Fruit fly (Drosophila melanogaster): ENCODE data around the gene Six4.
A peak's percentile ranks its signal among the peaks of the same experiment; 100 is the strongest.

The Six4 gene

dm6 chr3L:20784812-20785671, 7.5 kb downstream of the Six4 start (continued):
- TF ChIP-seq Rfx (GFP tag; IDR thresholded peaks at IDR 0.05) (peak; percentile 33; the same call in 1 of the 2 replicates), CG10654 (GFP tag; optimal IDR thresholded peaks at IDR 0.05) (no peak), CG31365 (tag; optimal IDR thresholded peaks at IDR 0.05) (no peak), dimm (GFP tag; IDR thresholded peaks at IDR 0.05) (no peak), CG30403 (GFP tag; optimal IDR thresholded peaks at IDR 0.05) (peak; percentile 51), gsb-n (tag; optimal IDR thresholded peaks at IDR 0.05) (no peak), otp (GFP tag; IDR thresholded peaks at IDR 0.05) (peak; percentile 53; the same call in 1 of the 3 replicates), C15 (GFP tag; IDR thresholded peaks at IDR 0.05) (no peak), Bgb (GFP tag; IDR thresholded peaks at IDR 0.05; ENCODE audit: partially characterized antibody) (peak; percentile 50; the same call in 1 of the 2 replicates), NC2α (GFP tag; optimal IDR thresholded peaks at IDR 0.05) (no peak), CG18619 (GFP tag; optimal IDR thresholded peaks at IDR 0.05) (peak; percentile 41), Eip74EF (GFP tag; optimal IDR thresholded peaks at IDR 0.05) (peak in 1 of 2 experiments; percentile 56), CrebB (tag; optimal IDR thresholded peaks at IDR 0.05) (no peak), CG9437 (GFP tag; optimal IDR thresholded peaks at IDR 0.05) (peak; percentile 47), zfh2 (GFP tag; optimal IDR thresholded peaks at IDR 0.05) (no peak), CG1602 (GFP tag; optimal IDR thresholded peaks at IDR 0.05) (no peak), CG7556 (GFP tag; optimal IDR thresholded peaks at IDR 0.05) (peak; percentile 55), CG16815 (GFP tag; optimal IDR thresholded peaks at IDR 0.05) (no peak), ro (GFP tag; IDR thresholded peaks at IDR 0.05) (no peak), phol (tag; optimal IDR thresholded peaks at IDR 0.05) (peak; percentile 50), nerfin-2 (GFP tag; IDR thresholded peaks at IDR 0.05; ENCODE audit: partially characterized antibody) (peak; percentile 48; the same call in 1 of the 2 replicates), NK7.1 (GFP tag; optimal IDR thresholded peaks at IDR 0.05) (peak; percentile 37), jigr1 (GFP tag; IDR thresholded peaks at IDR 0.05) (no peak), Hr78 (GFP tag; optimal IDR thresholded peaks at IDR 0.05) (no peak), CG6791 (GFP tag; IDR thresholded peaks at IDR 0.05; ENCODE audit: partially characterized antibody) (peak; percentile 41; the same call in 1 of the 3 replicates), CG12071 (GFP tag; optimal IDR thresholded peaks at IDR 0.05) (no peak), CG8388 (GFP tag; optimal IDR thresholded peaks at IDR 0.05) (no peak), caup (GFP tag; optimal IDR thresholded peaks at IDR 0.05; ENCODE audit: severe bottlenecking) (peak; percentile 32), eyg (GFP tag; optimal IDR thresholded peaks at IDR 0.05) (no peak), CG42726 (GFP tag; IDR thresholded peaks at IDR 0.05; ENCODE audit: partially characterized antibody) (peak; percentile 53; the same call in 1 of the 2 replicates), CG6683 (GFP tag; optimal IDR thresholded peaks at IDR 0.05) (no peak), CG13287 (GFP tag; IDR thresholded peaks at IDR 0.05; ENCODE audit: partially characterized antibody) (peak; percentile 50), gro (GFP tag; optimal IDR thresholded peaks at IDR 0.05) (peak; percentile 28), CG18764 (GFP tag; optimal IDR thresholded peaks at IDR 0.05) (no peak), CG2202 (tag; optimal IDR thresholded peaks at IDR 0.05) (no peak), sens (GFP tag) (peak; percentile 63), ash1 (GFP tag; optimal IDR thresholded peaks at IDR 0.05) (no peak), CG8281 (tag; optimal IDR thresholded peaks at IDR 0.05) (peak; percentile 0), CG1024 (GFP tag; IDR thresholded peaks at IDR 0.05) (no peak), CG17359 (tag; optimal IDR thresholded peaks at IDR 0.05) (peak; percentile 16), CG3995 (GFP tag; optimal IDR thresholded peaks at IDR 0.05) (peak; percentile 21), Drgx (GFP tag; IDR thresholded peaks at IDR 0.05) (peak; percentile 46; the same call in 1 of the 2 replicates), Atf-2 (GFP tag; optimal IDR thresholded peaks at IDR 0.05) (no peak), ac (GFP tag; optimal IDR thresholded peaks at IDR 0.05) (no peak), prd (optimal IDR thresholded peaks at IDR 0.05) (no peak), prd (GFP tag; IDR thresholded peaks at IDR 0.05) (peak; percentile 47; the same call in 2 of the 3 replicates), CG5180 (GFP tag; optimal IDR thresholded peaks at IDR 0.05) (no peak), ewg (GFP tag; optimal IDR thresholded peaks at IDR 0.05) (peak; percentile 90)

All from whole organism, embryonic.